Worm (Caenorhabditis elegans): Measurements from ENCODE around the gene srw-6.

The srw-6 gene

DNA sequence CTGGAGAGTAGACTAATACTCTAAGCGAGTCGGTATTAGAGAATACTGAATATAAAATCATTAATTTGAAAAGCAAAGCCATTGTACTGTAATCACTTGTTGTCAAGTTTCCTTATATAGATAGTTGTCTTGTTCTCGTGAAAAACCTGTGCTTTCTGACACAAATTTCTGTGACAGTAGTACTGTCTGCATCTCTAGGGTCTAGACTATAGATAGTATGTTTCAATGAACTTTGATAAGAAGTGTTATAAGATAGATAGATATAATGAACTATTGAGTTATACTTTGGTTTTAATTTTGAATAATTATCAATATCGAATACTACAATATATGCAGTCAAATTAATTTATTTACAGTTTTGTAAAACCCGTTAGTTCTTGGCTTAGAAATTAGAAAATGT is 35.5 kb downstream of the srw-6 start, which contains the start of gene ugt-32:
Gene ugt-32, minus strand, starts transcription at position 82 of the 400 bp plus-strand sequence.
- no peak for TF ChIP-seq unc-62 (GFP tag; optimal IDR thresholded peaks at IDR 0.05)

DNA sequence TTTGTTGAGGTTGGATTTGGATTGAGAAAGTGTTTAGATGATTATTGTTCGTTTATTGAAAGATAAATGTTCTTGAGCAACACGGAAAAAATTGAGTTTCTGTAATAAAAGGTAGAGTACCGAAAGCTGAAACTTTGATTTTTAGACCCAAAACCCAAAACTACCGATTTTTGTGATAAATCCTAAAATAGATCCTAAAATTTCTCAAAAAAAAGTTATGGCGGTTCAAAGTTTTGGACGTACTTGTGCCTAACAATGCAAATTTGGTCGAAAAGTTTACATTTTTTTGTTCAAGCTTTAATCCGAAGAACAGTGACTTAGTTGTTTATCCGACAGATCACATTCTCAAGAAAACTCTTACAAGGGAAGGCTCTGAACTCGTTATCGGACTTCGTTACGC is 38.8 kb downstream of the srw-6 start, which contains the start of gene nhr-185:
Gene nhr-185, minus strand, starts transcription at position 101 of the 400 bp plus-strand sequence.
- TF ChIP-seq unc-62 (GFP tag; optimal IDR thresholded peaks at IDR 0.05) = no peak

DNA sequence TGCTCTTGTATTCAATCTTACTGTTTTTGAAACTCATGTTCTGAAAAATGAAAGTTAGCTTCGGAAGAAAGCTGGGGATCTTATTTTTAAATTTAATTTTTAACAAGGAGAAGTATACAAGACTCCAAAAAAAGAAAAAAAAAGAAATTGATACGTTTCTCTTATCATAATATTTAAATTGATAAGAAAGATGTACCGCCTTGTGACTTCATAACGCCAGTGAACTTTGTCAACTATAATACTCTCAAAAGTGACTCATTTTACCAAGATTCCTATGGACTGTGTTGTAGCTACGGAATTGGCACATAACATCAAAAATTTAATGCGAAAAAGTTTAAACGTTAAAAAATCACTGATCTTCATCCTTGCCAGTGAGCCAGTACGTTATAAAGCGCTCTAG is 43.3 kb downstream of the srw-6 start:
- no peak for TF ChIP-seq unc-62 (GFP tag; optimal IDR thresholded peaks at IDR 0.05)

DNA sequence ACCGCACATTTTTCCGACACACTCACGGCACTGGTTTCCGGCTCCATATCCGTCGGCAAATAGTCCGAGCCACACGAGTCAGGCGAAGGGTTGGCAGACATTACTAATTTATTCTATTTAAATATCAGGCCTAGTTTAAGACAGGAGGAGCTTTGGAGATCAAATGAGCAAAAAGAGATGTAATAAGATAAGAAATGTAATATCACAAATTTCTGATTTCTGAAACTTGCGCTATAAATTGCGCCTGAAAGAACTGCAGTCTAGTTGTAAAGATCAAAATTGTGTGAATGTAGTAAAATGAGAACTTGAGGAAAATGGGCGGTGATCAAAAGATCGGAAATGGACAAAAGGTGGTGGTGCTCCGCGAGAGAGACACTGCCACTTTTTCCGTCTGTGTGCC is 46.4 kb downstream of the srw-6 start, which contains the start of gene nhr-186:
Gene nhr-186, minus strand, starts transcription at position 101 of the 400 bp plus-strand sequence.
- no peak for TF ChIP-seq unc-62 (GFP tag; optimal IDR thresholded peaks at IDR 0.05)

DNA sequence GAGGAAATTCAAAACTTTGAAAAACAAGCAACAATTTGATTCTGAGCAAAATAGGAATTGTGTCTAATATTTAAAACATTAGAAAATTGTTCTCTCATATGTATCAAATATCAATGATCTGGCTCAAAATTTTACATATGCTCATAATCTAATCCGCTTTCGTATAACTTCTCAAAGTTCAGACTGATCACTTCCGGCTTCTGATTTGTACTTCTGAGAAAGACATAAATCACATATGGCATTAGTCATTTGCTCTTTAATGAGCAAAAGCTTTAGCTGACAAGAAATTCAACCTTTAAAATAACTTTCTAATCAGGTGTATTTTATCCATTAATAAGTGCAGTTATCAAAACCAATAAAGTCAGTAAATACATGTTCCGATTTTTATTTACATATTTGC is 47.5 kb downstream of the srw-6 start:
- TF ChIP-seq unc-62 (GFP tag; optimal IDR thresholded peaks at IDR 0.05) = no peak

DNA sequence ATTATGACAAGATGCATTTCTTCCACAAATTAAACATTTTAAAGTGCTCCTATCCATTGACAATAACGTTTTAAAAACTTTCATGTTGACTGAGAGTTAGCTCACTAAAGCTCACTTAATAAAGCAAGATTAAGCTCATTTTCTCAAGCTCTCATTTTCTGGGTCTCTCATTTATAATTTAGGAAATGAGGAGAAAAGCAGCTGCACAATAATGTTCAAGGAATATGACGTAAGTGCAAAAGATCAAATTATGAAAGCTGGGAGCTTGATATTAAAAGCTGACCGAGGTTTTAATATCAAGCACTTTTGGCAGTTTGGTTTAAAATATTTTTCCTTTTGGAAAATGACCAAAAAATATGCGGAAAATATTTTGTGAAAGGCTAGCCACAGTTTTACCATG is 49.3 kb downstream of the srw-6 start, which contains the start of gene nhr-188:
Gene nhr-188, minus strand, starts transcription at position 84 of the 400 bp plus-strand sequence.
- TF ChIP-seq unc-62 (GFP tag; optimal IDR thresholded peaks at IDR 0.05) = no peak

DNA sequence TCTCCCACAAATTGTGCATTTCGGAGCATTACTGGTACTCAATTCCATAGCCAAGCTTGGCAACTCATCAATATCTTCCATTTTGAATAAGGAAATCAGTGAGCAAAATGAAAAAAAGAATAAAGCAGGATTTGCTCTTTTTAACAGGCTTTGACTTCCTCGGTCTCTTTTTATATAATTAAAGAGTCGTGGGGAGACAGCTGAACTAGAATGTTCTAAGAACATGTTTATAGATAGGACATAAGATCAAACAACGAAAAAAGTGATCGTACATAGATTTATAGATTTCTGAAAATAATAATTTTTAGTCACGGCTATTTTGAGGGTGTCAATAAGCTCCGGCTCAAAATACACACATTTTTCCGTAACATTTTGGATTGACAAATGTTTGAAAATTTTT is 51.7 kb downstream of the srw-6 start, which contains the start of gene nhr-189:
Gene nhr-189, minus strand, starts transcription at position 121 of the 400 bp plus-strand sequence.
- no peak for TF ChIP-seq unc-62 (GFP tag; optimal IDR thresholded peaks at IDR 0.05)

All from whole organism, dauer.